Fruit fly (Drosophila melanogaster) whole organism, embryonic: ENCODE measurements around the gene CG31139.

Experiments used
- Bdp1 ChIP-seq: fragments of 200-800 bp; sonication (Bioruptor generic); optimal IDR thresholded peaks from 3 replicates; lab custom pipeline; 2016; ENCODE audit warnings: missing biosample characterization, missing genetic modification characterization
- CG10209 ChIP-seq: fragments of 200-800 bp; sonication (Bioruptor generic); optimal IDR thresholded peaks from 3 replicates; lab custom pipeline; 2017; ENCODE audit warnings: missing biosample characterization, mild to moderate bottlenecking, missing genetic modification characterization, missing genetic modification reagents
- CG10543 ChIP-seq: fragments of 200-800 bp; sonication (Bioruptor generic); optimal IDR thresholded peaks from 3 replicates; lab custom pipeline; 2017; ENCODE audit warnings: missing biosample characterization, mild to moderate bottlenecking, missing genetic modification characterization, moderate library complexity
- CG11456 ChIP-seq: fragments of 200-800 bp; sonication (Bioruptor generic); IDR thresholded peaks from 3 replicates; pipeline ENCODE4 v1.3.6; 2022; ENCODE audit warnings: missing biosample characterization, missing genetic modification characterization
- CG12299 ChIP-seq: fragments of 200-800 bp; sonication (Bioruptor generic); optimal IDR thresholded peaks from 2 replicates; lab custom pipeline; 2018; ENCODE audit warnings: missing biosample characterization, mild to moderate bottlenecking, missing genetic modification characterization
- CG13123 ChIP-seq: fragments of 200-800 bp; sonication (Bioruptor generic); optimal IDR thresholded peaks from 2 replicates; lab custom pipeline; 2016; ENCODE audit warnings: missing biosample characterization, missing genetic modification characterization
- CG13296 ChIP-seq: fragments of 200-800 bp; sonication (Bioruptor generic); optimal IDR thresholded peaks from 3 replicates; lab custom pipeline; 2018; ENCODE audit warnings: missing biosample characterization, mild to moderate bottlenecking, missing genetic modification characterization
- CG15514 ChIP-seq: fragments of 200-800 bp; sonication (Bioruptor generic); optimal IDR thresholded peaks from 3 replicates; lab custom pipeline; 2017; ENCODE audit warnings: missing biosample characterization, missing genetic modification characterization, mild to moderate bottlenecking, moderate library complexity, missing genetic modification reagents
- CG16863 ChIP-seq: fragments of 200-800 bp; sonication (Bioruptor generic); optimal IDR thresholded peaks from 3 replicates; lab custom pipeline; 2016; ENCODE audit warnings: missing biosample characterization, missing genetic modification characterization
- CG17359 ChIP-seq: fragments of 200-800 bp; sonication (Bioruptor generic); optimal IDR thresholded peaks from 3 replicates; lab custom pipeline; 2018; ENCODE audit warnings: missing biosample characterization, mild to moderate bottlenecking, missing genetic modification characterization, moderate library complexity
- CG18262 ChIP-seq: fragments of 200-800 bp; optimal IDR thresholded peaks from 3 replicates; lab custom pipeline; 2019; ENCODE audit warnings: missing biosample characterization, mild to moderate bottlenecking, missing genetic modification characterization, moderate library complexity
- CG1832 ChIP-seq: fragments of 200-800 bp; sonication (Bioruptor generic); optimal IDR thresholded peaks from 2 replicates; lab custom pipeline; 2017; ENCODE audit warnings: missing biosample characterization, mild to moderate bottlenecking, missing genetic modification characterization, inconsistent platforms
- CG18599 ChIP-seq: fragments of 200-800 bp; sonication (Bioruptor generic); optimal IDR thresholded peaks from 3 replicates; lab custom pipeline; 2017; ENCODE audit warnings: missing biosample characterization, missing genetic modification characterization, mild to moderate bottlenecking, moderate library complexity, missing genetic modification reagents
- CG33557 ChIP-seq: fragments of 200-800 bp; sonication (Bioruptor generic); optimal IDR thresholded peaks from 2 replicates; lab custom pipeline; 2019; ENCODE audit warnings: missing biosample characterization, mild to moderate bottlenecking, missing genetic modification characterization, moderate library complexity
- CG3726 ChIP-seq: fragments of 200-800 bp; sonication (Bioruptor generic); IDR thresholded peaks from 3 replicates; pipeline ENCODE4, ENCODE4 v1.3.6; 2022; ENCODE audit warnings: missing biosample characterization, missing genetic modification characterization
- CG42726 ChIP-seq: fragments of 200-800 bp; sonication (Bioruptor generic); IDR thresholded peaks from 2 replicates; pipeline ENCODE4 v1.3.6; 2022; ENCODE audit warnings: missing biosample characterization, missing genetic modification characterization; ENCODE audit not compliant: partially characterized antibody
- CG4328 ChIP-seq: fragments of 200-800 bp; sonication (Bioruptor generic); optimal IDR thresholded peaks from 3 replicates; lab custom pipeline; 2017; ENCODE audit warnings: missing biosample characterization, missing genetic modification reagents, missing genetic modification characterization
- CG6854 ChIP-seq: fragments of 200-800 bp; sonication (Bioruptor generic); optimal IDR thresholded peaks from 3 replicates; lab custom pipeline; 2017; ENCODE audit warnings: missing biosample characterization, mild to moderate bottlenecking, missing genetic modification characterization
- CG7928 ChIP-seq: fragments of 200-800 bp; sonication (Bioruptor generic); optimal IDR thresholded peaks from 2 replicates; lab custom pipeline; 2017; ENCODE audit warnings: missing biosample characterization, mild to moderate bottlenecking, missing genetic modification characterization
- CG8765 ChIP-seq: fragments of 200-800 bp; sonication (Bioruptor generic); IDR thresholded peaks from 2 replicates; pipeline ENCODE4 v1.3.6; 2022; ENCODE audit warnings: missing biosample characterization, missing genetic modification characterization
- CG8944 ChIP-seq: fragments of 200-800 bp; sonication (Bioruptor generic); optimal IDR thresholded peaks from 3 replicates; lab custom pipeline; 2016; ENCODE audit warnings: missing biosample characterization, missing genetic modification characterization
- CG9609 ChIP-seq: fragments of 200-800 bp; sonication (Bioruptor generic); optimal IDR thresholded peaks from 3 replicates; lab custom pipeline; 2016; ENCODE audit warnings: missing biosample characterization, missing genetic modification characterization
- CG9727 ChIP-seq: fragments of 200-800 bp; sonication (Bioruptor generic); optimal IDR thresholded peaks from 3 replicates; lab custom pipeline; 2017; ENCODE audit warnings: missing biosample characterization, mild to moderate bottlenecking, missing genetic modification characterization
- Dll ChIP-seq: fragments of 200-800 bp; sonication (Bioruptor generic); IDR thresholded peaks from 4 replicates; pipeline ENCODE4 v1.3.6; 2022; ENCODE audit warnings: missing biosample characterization, missing genetic modification characterization; ENCODE audit not compliant: partially characterized antibody
- Fer2 ChIP-seq: fragments of 200-800 bp; sonication (Bioruptor generic); optimal IDR thresholded peaks from 2 replicates; lab custom pipeline; 2018; ENCODE audit warnings: missing biosample characterization, mild to moderate bottlenecking, missing genetic modification characterization, moderate library complexity
- HLHmδ ChIP-seq: fragments of 200-800 bp; sonication (Bioruptor generic); optimal IDR thresholded peaks from 2 replicates; lab custom pipeline; 2018; ENCODE audit warnings: missing biosample characterization, mild to moderate bottlenecking, missing genetic modification characterization, moderate library complexity
- Hmx ChIP-seq: fragments of 200-800 bp; sonication (Bioruptor generic); optimal IDR thresholded peaks from 2 replicates; lab custom pipeline; 2016; ENCODE audit warnings: missing biosample characterization, missing genetic modification characterization
- Myb ChIP-seq: fragments of 200-800 bp; sonication (Bioruptor generic); optimal IDR thresholded peaks from 2 replicates; lab custom pipeline; 2016; ENCODE audit warnings: missing biosample characterization, missing genetic modification characterization
- NK7.1 ChIP-seq: fragments of 200-800 bp; sonication (Bioruptor generic); optimal IDR thresholded peaks from 3 replicates; lab custom pipeline; 2016; ENCODE audit warnings: missing biosample characterization, missing genetic modification characterization
- Nf-YA ChIP-seq: fragments of 200-800 bp; sonication (Bioruptor generic); IDR thresholded peaks from 2 replicates; pipeline ENCODE4 v1.3.6; 2022; ENCODE audit warnings: missing biosample characterization, missing genetic modification characterization
- Sry-δ ChIP-seq: fragments of 200-800 bp; sonication (Bioruptor generic); optimal IDR thresholded peaks from 2 replicates; lab custom pipeline; 2016; ENCODE audit warnings: missing biosample characterization, missing genetic modification characterization
- ara ChIP-seq: fragments of 200-800 bp; sonication (Bioruptor generic); IDR thresholded peaks from 2 replicates; pipeline ENCODE4 v1.3.6; 2022; ENCODE audit warnings: missing biosample characterization, missing genetic modification characterization
- cg ChIP-seq: fragments of 200-800 bp; sonication (Bioruptor generic); optimal IDR thresholded peaks from 3 replicates; lab custom pipeline; 2019; ENCODE audit warnings: missing biosample characterization, mild to moderate bottlenecking, missing genetic modification characterization, moderate library complexity
- ci ChIP-seq: fragments of 200-800 bp; sonication (Bioruptor generic); IDR thresholded peaks from 3 replicates; pipeline ENCODE4 v1.3.6; 2022; ENCODE audit warnings: missing biosample characterization, missing genetic modification characterization
- crol ChIP-seq: fragments of 200-800 bp; sonication (Bioruptor generic); IDR thresholded peaks from 2 replicates; pipeline ENCODE4 v1.3.6; 2022; ENCODE audit warnings: missing biosample characterization, missing genetic modification characterization
- dm ChIP-seq: fragments of 200-800 bp; sonication (Bioruptor generic); optimal IDR thresholded peaks from 3 replicates; lab custom pipeline; 2016; ENCODE audit warnings: missing biosample characterization, missing genetic modification characterization
- ems ChIP-seq: fragments of 200-800 bp; sonication (Bioruptor generic); optimal IDR thresholded peaks from 3 replicates; lab custom pipeline; 2016; ENCODE audit warnings: missing biosample characterization, missing genetic modification characterization
- esg ChIP-seq: fragments of 200-800 bp; sonication (Bioruptor generic); conservative IDR thresholded peaks from 2 replicates; pipeline ENCODE4 v1.3.6; 2022; ENCODE audit warnings: missing biosample characterization, missing genetic modification characterization
- ewg ChIP-seq: fragments of 200-800 bp; sonication (Bioruptor generic); optimal IDR thresholded peaks from 3 replicates; lab custom pipeline; 2017; ENCODE audit warnings: mild to moderate bottlenecking, missing biosample characterization, missing genetic modification reagents, missing genetic modification characterization
- gcm2 ChIP-seq: fragments of 200-800 bp; sonication (Bioruptor generic); optimal IDR thresholded peaks from 2 replicates; lab custom pipeline; 2016; ENCODE audit warnings: missing biosample characterization, missing genetic modification characterization
- gro ChIP-seq: fragments of 200-800 bp; sonication (Bioruptor generic); optimal IDR thresholded peaks from 2 replicates; lab custom pipeline; 2016; ENCODE audit warnings: missing biosample characterization, missing genetic modification characterization
- inv ChIP-seq: fragments of 200-800 bp; sonication (Bioruptor generic); IDR thresholded peaks from 2 replicates; pipeline ENCODE4 v1.3.6; 2022; ENCODE audit warnings: missing biosample characterization, missing genetic modification characterization; ENCODE audit not compliant: partially characterized antibody
- luna ChIP-seq: fragments of 200-800 bp; sonication (Bioruptor generic); optimal IDR thresholded peaks from 2 replicates; lab custom pipeline; 2016; ENCODE audit warnings: missing biosample characterization, missing genetic modification characterization
- onecut ChIP-seq: fragments of 200-800 bp; sonication (Bioruptor generic); IDR thresholded peaks from 2 replicates; pipeline ENCODE4 v1.3.6; 2022; ENCODE audit warnings: missing biosample characterization, missing genetic modification characterization
- prd ChIP-seq, 3 experiments: fragments of >200 bp in 2 of 3; fragments of 200-800 bp in 1 of 3; sonication (Bioruptor generic) in 1 of 3; optimal IDR thresholded peaks in 2 of 3; IDR thresholded peaks in 1 of 3; 2 replicates in 2 of 3; 3 replicates in 1 of 3; pipeline versions ENCODE4 v1.3.6 to Lab custom; 2017 to 2022; ENCODE audit warnings: missing biosample characterization in 1 of 3, missing genetic modification characterization in 1 of 3
- psq ChIP-seq: fragments of 200-800 bp; sonication (Bioruptor generic); optimal IDR thresholded peaks from 2 replicates; lab custom pipeline; 2017; ENCODE audit warnings: missing biosample characterization, missing genetic modification characterization
- schlank ChIP-seq: fragments of 200-800 bp; sonication (Bioruptor generic); optimal IDR thresholded peaks from 2 replicates; lab custom pipeline; 2018; ENCODE audit warnings: missing biosample characterization, mild to moderate bottlenecking, missing genetic modification characterization
- sens ChIP-seq: fragments of 200-800 bp; sonication (Bioruptor generic); peaks from one replicate; lab custom pipeline; 2016; ENCODE audit warnings: missing biosample characterization, missing genetic modification characterization
- stc ChIP-seq: fragments of 200-800 bp; sonication (Bioruptor generic); IDR thresholded peaks from 2 replicates; pipeline ENCODE4 v1.3.6; 2022; ENCODE audit warnings: missing biosample characterization, missing genetic modification characterization
- z ChIP-seq: fragments of 200-800 bp; sonication (Bioruptor generic); IDR thresholded peaks from 3 replicates; pipeline ENCODE4 v1.3.6; 2022; ENCODE audit warnings: missing biosample characterization, missing genetic modification characterization

CG31139 gene

DNA sequence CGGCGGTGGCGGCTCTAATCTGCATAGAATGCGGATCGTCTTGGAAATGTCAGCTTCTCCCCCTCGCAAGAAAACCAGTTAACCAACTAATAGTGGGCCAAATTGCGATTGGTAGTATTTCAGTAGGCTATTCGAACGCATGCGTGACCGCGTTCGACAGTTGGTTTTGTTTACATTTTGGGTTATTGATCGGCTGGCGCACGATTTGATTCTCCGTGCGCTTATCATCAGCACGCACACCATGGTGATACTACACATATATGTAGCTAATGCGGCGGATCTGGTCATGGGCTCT, 4.7 kb upstream of the CG31139 start (continued):
- TF ChIP-seq Dll (no peak), cg (GFP tag; lab: Kevin White, UChicago) (peak; percentile 74)
- TF ChIP-seq, all 482 proteins: peak for 24

DNA sequence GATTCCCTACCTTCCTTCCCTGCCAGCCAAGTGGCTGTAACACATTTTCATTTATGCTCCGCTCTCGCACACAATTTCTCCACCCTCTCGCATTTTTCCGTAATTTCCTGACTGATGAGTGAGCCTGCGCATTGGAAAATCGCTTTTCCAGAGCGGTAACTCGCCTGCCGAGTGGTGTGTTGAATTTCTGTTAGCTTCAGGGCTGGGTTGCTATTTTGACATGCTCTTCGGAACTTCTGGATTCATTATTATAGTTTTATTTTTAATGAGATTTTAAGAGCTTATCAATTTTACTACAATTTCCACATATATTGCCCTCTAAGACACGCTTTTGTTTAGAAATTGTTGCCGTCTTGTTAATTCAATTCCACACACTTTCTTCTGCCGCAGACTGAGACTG, 4.1 kb upstream of the CG31139 start:
- TF ChIP-seq CG16863 (GFP tag; lab: Kevin White, UChicago) (no peak), ems (GFP tag; lab: Kevin White, UChicago) (no peak), stc (GFP tag; lab: Robert Waterston, UW) (no peak), prd (optimal IDR thresholded peaks at IDR 0.05; lab: Kevin White, UChicago) (no peak), prd (GFP tag; IDR thresholded peaks at IDR 0.05; lab: Robert Waterston, UW) (no peak), CG33557 (GFP tag; lab: Kevin White, UChicago) (no peak), CG15514 (GFP tag; lab: Kevin White, UChicago) (peak; percentile 96), CG6854 (GFP tag; lab: Kevin White, UChicago) (no peak), ewg (GFP tag; lab: Kevin White, UChicago) (peak; percentile 81), crol (no peak), CG18262 (no peak), CG18599 (GFP tag; lab: Kevin White, UChicago) (peak; percentile 21), esg (no peak), Nf-YA (GFP tag; lab: Robert Waterston, UW) (no peak), luna (GFP tag; lab: Kevin White, UChicago) (no peak), gro (GFP tag; lab: Kevin White, UChicago) (no peak), Bdp1 (GFP tag; lab: Kevin White, UChicago) (no peak), CG4328 (GFP tag; lab: Kevin White, UChicago) (no peak), inv (GFP tag; lab: Robert Waterston, UW) (no peak), CG17359 (no peak), CG12299 (no peak), CG8944 (GFP tag; lab: Kevin White, UChicago) (no peak), psq (GFP tag; lab: Kevin White, UChicago) (no peak), CG1832 (GFP tag; lab: Kevin White, UChicago) (no peak), CG11456 (GFP tag; lab: Robert Waterston, UW) (no peak), gcm2 (GFP tag; lab: Kevin White, UChicago) (no peak), Sry-δ (GFP tag; lab: Kevin White, UChicago) (no peak), z (GFP tag; lab: Robert Waterston, UW) (peak; percentile 37; the same call in 1 of the 3 replicates), CG9609 (GFP tag; lab: Kevin White, UChicago) (no peak), sens (peak; percentile 37), CG13123 (GFP tag; lab: Kevin White, UChicago) (no peak), dm (GFP tag; lab: Kevin White, UChicago) (no peak), ara (GFP tag; lab: Robert Waterston, UW) (no peak), CG7928 (GFP tag; lab: Kevin White, UChicago) (peak; percentile 73), NK7.1 (no peak), Myb (GFP tag; lab: Kevin White, UChicago) (no peak), HLHmδ (no peak), onecut (GFP tag; lab: Robert Waterston, UW) (0 out of 2 replicates have a peak, but pooled peaks have one; percentile 28), CG9727 (GFP tag; lab: Kevin White, UChicago) (no peak), ci (0 out of 3 replicates have a peak, but pooled peaks have one; percentile 9), CG10209 (GFP tag; lab: Kevin White, UChicago) (no peak), CG10543 (GFP tag; lab: Kevin White, UChicago) (no peak), CG42726 (GFP tag; lab: Robert Waterston, UW) (no peak), CG3726 (GFP tag; lab: Robert Waterston, UW) (no peak), CG8765 (GFP tag; lab: Robert Waterston, UW) (no peak), CG13296 (GFP tag; lab: Kevin White, UChicago) (no peak), schlank (tag; lab: Kevin White, UChicago) (no peak), Fer2 (tag; lab: Kevin White, UChicago) (no peak), Hmx (GFP tag; lab: Kevin White, UChicago) (no peak)
